Worm (Caenorhabditis elegans): Measurements from ENCODE around the gene C01G5.25.

The C01G5.25 gene

ce11 chrIV:6519593-6519992 lies 21.9 kb upstream of the C01G5.25 start, which contains the start of gene C01G5.9:
Gene C01G5.9, plus strand, starts transcription at chrIV:6519893.
- TF ChIP-seq nhr-23 (tag; optimal IDR thresholded peaks at IDR 0.05) (peak; percentile 37), elt-2 (tag; optimal IDR thresholded peaks at IDR 0.05) (peak; percentile 31), nhr-237 (tag; optimal IDR thresholded peaks at IDR 0.05) (no peak)

ce11 chrIV:6522305-6522917 lies 19.1 kb upstream of the C01G5.25 start, which contains the start of gene ddi-1:
Gene ddi-1, plus strand, starts transcription at chrIV:6522867.
- no peak for TF ChIP-seq zag-1 (tag; optimal IDR thresholded peaks at IDR 0.05)
- peak; percentile 21 for TF ChIP-seq snpc-4 (tag; optimal IDR thresholded peaks at IDR 0.05)
- TF ChIP-seq skn-1 (tag; optimal IDR thresholded peaks at IDR 0.05), result peak; percentile 14

DNA sequence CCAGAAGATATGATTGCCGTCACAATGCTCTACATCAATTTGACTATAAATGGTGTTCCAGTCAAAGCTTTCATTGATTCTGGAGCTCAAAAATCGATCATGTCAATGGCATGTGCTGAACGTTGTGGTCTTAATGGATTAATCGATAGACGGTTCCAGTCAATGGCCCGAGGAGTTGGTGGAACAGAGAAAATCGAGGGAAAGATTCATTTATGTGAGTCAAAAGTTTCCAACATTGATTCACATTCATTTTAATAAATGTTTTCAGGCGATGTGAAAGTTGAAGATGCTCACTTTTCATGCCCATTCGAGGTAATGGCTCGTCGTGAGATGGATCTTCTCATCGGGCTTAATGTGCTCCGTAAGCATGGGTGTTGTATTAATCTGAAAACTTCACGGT lies 17.7 kb upstream of the C01G5.25 start:
- no peak for TF ChIP-seq nhr-23 (tag; optimal IDR thresholded peaks at IDR 0.05)
- TF ChIP-seq ceh-28 (tag; optimal IDR thresholded peaks at IDR 0.05), result no peak
- no peak for TF ChIP-seq nhr-12 (tag; optimal IDR thresholded peaks at IDR 0.05)
- no peak for TF ChIP-seq lin-15B (tag; optimal IDR thresholded peaks at IDR 0.05)
- TF ChIP-seq snpc-4 (tag; optimal IDR thresholded peaks at IDR 0.05), result no peak
- TF ChIP-seq tbx-2 (tag; optimal IDR thresholded peaks at IDR 0.05), result no peak
- no peak for TF ChIP-seq nhr-237 (tag; optimal IDR thresholded peaks at IDR 0.05)
- no peak for TF ChIP-seq daf-12 (tag; optimal IDR thresholded peaks at IDR 0.05)
- TF ChIP-seq ZK546.5 (tag; optimal IDR thresholded peaks at IDR 0.05), result no peak
- TF ChIP-seq lsy-12 (tag; optimal IDR thresholded peaks at IDR 0.05), result no peak

- no peak for TF ChIP-seq mml-1 (tag; optimal IDR thresholded peaks at IDR 0.05)
- no peak for TF ChIP-seq nfya-1 (tag; optimal IDR thresholded peaks at IDR 0.05; ENCODE audit: insufficient read depth)
- TF ChIP-seq nhr-23 (tag; optimal IDR thresholded peaks at IDR 0.05), result no peak
- no peak for TF ChIP-seq ama-1 (optimal IDR thresholded peaks at IDR 0.05)
- no peak for TF ChIP-seq elt-1 (tag; optimal IDR thresholded peaks at IDR 0.05)
- TF ChIP-seq nhr-237 (tag; optimal IDR thresholded peaks at IDR 0.05), result no peak
- no peak for TF ChIP-seq nhr-11 (tag; optimal IDR thresholded peaks at IDR 0.05)
- TF ChIP-seq pha-4 (tag; optimal IDR thresholded peaks at IDR 0.05), result no peak
- no peak for TF ChIP-seq pqm-1 (tag; optimal IDR thresholded peaks at IDR 0.05)
- TF ChIP-seq nhr-76 (tag; optimal IDR thresholded peaks at IDR 0.05), result no peak
- TF ChIP-seq ceh-82 (tag; optimal IDR thresholded peaks at IDR 0.05), result no peak
- TF ChIP-seq ceh-9 (tag; optimal IDR thresholded peaks at IDR 0.05), result no peak
- TF ChIP-seq aly-2 (tag; optimal IDR thresholded peaks at IDR 0.05), result no peak
- TF ChIP-seq ztf-11 (tag; optimal IDR thresholded peaks at IDR 0.05), result no peak
- no peak for TF ChIP-seq hmg-11 (tag; optimal IDR thresholded peaks at IDR 0.05)
- no peak for TF ChIP-seq lin-15B (tag; optimal IDR thresholded peaks at IDR 0.05)
- TF ChIP-seq skn-1 (tag; optimal IDR thresholded peaks at IDR 0.05), result no peak
- TF ChIP-seq ztf-4 (tag; optimal IDR thresholded peaks at IDR 0.05), result no peak
- no peak for TF ChIP-seq eor-1 (tag; optimal IDR thresholded peaks at IDR 0.05)
Measured at ce11 chrIV:6524531-6524930, 17.0 kb upstream of the C01G5.25 start, which contains the start of gene C01G5.5. Gene C01G5.5, plus strand, starts transcription at chrIV:6524610.

DNA sequence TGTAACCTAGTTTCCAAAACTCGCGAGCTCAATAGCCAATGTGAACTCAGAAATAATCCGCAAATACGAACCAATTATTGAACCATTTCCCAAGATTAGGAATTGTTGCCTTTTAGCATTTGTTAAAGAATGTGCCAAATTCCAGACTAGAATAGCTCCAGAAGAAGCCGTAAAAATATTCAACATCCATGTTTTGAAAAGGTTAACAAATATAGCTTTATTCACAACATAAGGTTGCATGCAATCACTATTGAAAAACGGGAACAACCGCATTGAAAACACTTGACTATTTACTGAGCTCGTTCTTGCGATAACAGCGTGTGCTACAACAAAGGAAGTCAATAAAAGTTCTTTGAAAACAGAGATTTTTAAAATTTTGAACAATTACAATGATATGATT lies 15.0 kb upstream of the C01G5.25 start:
- no peak for TF ChIP-seq ceh-9 (tag; optimal IDR thresholded peaks at IDR 0.05)
- TF ChIP-seq nhr-237 (tag; optimal IDR thresholded peaks at IDR 0.05), result no peak
- no peak for TF ChIP-seq elt-1 (tag; optimal IDR thresholded peaks at IDR 0.05)

DNA sequence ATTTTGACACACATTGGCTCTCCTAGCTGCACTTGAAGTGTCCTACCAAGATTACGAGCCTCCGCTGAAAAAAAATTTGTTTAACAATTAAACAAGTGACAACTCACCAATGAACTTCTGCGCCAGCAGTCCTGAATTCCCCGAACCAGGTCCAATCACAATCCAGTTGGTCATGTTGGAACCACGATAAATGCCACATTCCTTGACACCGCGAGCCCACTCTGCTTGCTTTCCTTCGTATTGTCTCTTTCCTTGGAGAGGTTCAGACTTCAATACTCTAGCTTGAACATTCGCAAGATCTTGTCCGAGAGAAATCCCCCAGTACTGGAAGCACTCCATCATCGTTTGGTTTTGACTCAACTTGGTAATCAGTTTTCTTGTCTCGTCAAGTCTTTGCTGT lies 13.3 kb upstream of the C01G5.25 start:
- TF ChIP-seq egl-5 (tag; optimal IDR thresholded peaks at IDR 0.05), result no peak
- TF ChIP-seq tbx-2 (tag; optimal IDR thresholded peaks at IDR 0.05), result no peak

DNA sequence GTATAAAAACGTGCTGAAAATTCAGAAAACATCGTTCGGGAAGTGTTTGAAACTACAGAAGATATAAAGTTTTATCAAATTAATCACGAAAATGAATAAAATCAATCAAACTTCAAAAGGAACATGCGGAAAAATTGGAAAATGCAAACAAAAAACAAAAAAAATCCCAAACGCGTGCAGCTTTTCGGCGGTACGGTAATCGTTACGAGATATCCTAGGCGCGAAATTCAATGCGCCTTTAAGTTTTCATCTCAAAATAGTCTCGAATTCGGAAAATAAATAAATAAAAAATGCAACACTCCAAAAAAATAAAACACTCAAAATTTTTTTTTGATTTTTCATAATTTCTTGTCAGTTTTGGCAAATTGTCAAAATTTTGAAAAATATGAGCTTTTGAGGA lies 11.7 kb upstream of the C01G5.25 start:
- TF ChIP-seq snpc-4 (tag; optimal IDR thresholded peaks at IDR 0.05), result no peak
- TF ChIP-seq nhr-237 (tag; optimal IDR thresholded peaks at IDR 0.05), result no peak
